Worm (Caenorhabditis elegans) whole organism, midembryonic: ENCODE measurements around the gene pqn-27.
A peak's percentile ranks its signal among the peaks of the same experiment; 100 is the strongest.

ENCODE experiments used
- T22C8.4 ChIP-seq: fragments of 200-800 bp; sonication (Bioruptor generic); IDR thresholded peaks from 2 replicates; pipeline ENCODE4 v1.3.6; 2022; ENCODE audit warnings: missing genetic modification characterization, missing compliant biosample characterization
- cog-1 ChIP-seq: sonication (generic microtip); optimal IDR thresholded peaks from 2 replicates; lab custom pipeline; 2016; ENCODE audit warnings: missing genetic modification characterization, missing compliant biosample characterization
- flt-1 ChIP-seq: fragments of 200-800 bp; sonication (Bioruptor generic); IDR thresholded peaks from 2 replicates; pipeline ENCODE4 v1.3.6; 2022; ENCODE audit warnings: missing genetic modification characterization, missing compliant biosample characterization
- klf-2 ChIP-seq: fragments of 200-800 bp; sonication (Bioruptor generic); conservative IDR thresholded peaks from 2 replicates; pipeline ENCODE4 v1.3.6; 2022; ENCODE audit warnings: missing genetic modification reagents, missing genetic modification characterization, missing compliant biosample characterization
- med-1 ChIP-seq: sonication (generic microtip); optimal IDR thresholded peaks from 2 replicates; lab custom pipeline; 2017; ENCODE audit warnings: missing genetic modification characterization, mild to moderate bottlenecking, missing compliant biosample characterization, antibody characterized with exemption, missing genetic modification reagents; ENCODE audit not compliant: insufficient read depth
- ref-1 ChIP-seq: fragments of 200-800 bp; sonication (Bioruptor generic); conservative IDR thresholded peaks from 2 replicates; pipeline ENCODE4 v1.3.6; 2022; ENCODE audit warnings: missing genetic modification reagents, missing genetic modification characterization, missing compliant biosample characterization
- tab-1 ChIP-seq: fragments of 200-800 bp; sonication (Bioruptor generic); IDR thresholded peaks from 2 replicates; pipeline ENCODE4 v1.3.6; 2022; ENCODE audit warnings: missing genetic modification characterization, missing compliant biosample characterization
- ztf-23 ChIP-seq: fragments of 200-800 bp; sonication (Bioruptor generic); IDR thresholded peaks from 2 replicates; pipeline ENCODE4 v1.3.6; 2022; ENCODE audit warnings: missing genetic modification reagents, missing genetic modification characterization, missing compliant biosample characterization
- ztf-29 ChIP-seq: fragments of 200-800 bp; sonication (Bioruptor generic); IDR thresholded peaks from 2 replicates; pipeline ENCODE4 v1.3.6; 2022; ENCODE audit warnings: missing genetic modification reagents, missing genetic modification characterization, missing compliant biosample characterization

Gene pqn-27

ce11 chrII:13447668-13448067, 12.8 kb downstream of the pqn-27 start:
- TF ChIP-seq ztf-29 (no peak), flt-1 (GFP tag; lab: Robert Waterston, UW) (0 out of 2 replicates have a peak, but pooled peaks have one; percentile 46), cog-1 (tag; lab: Kevin White, UChicago) (peak; percentile 76)

DNA sequence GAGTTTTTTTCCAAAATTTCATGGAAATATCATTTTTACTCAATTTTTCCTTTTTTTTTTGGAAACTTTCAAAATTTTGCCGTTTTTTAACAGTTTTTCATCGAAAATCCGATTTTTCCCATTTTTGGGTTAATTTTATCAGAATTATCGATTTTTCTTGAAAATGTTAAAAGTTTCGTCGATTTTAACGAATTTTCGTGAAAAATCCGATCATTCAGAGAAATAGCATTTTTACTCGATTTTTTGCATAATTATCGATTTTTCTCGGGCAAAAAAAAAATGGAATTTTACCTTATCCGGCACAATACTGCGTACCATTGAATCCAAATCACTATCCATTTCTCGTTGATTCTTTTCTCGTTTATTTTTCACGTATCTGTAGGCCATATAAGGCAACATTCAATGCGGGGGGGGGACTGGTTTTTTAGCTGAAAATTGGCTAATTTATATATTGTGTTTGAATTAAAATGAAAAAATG, 13.2 kb downstream of the pqn-27 start, which contains the start of gene tbc-14:
Gene tbc-14, minus strand, starts transcription at position 428 of the 478 bp plus-strand sequence.
- TF ChIP-seq med-1 (GFP tag; lab: Kevin White, UChicago), result no peak
- TF ChIP-seq T22C8.4 (GFP tag; lab: Robert Waterston, UW), result peak; percentile 75

- TF ChIP-seq ztf-23 (no peak), med-1 (GFP tag; lab: Kevin White, UChicago) (no peak), flt-1 (GFP tag; lab: Robert Waterston, UW) (no peak), tab-1 (GFP tag; lab: Robert Waterston, UW) (no peak), ztf-29 (no peak), cog-1 (tag; lab: Kevin White, UChicago) (no peak), T22C8.4 (GFP tag; lab: Robert Waterston, UW) (no peak), ref-1 (GFP tag; lab: Robert Waterston, UW) (no peak), klf-2 (GFP tag; lab: Robert Waterston, UW) (no peak)
Measured at ce11 chrII:13446597-13446996, 13.8 kb downstream of the pqn-27 start.

ce11 chrII:13444307-13444706, 16.1 kb downstream of the pqn-27 start:
- TF ChIP-seq ztf-29 (peak; percentile 54; the same call in 1 of the 2 replicates), flt-1 (GFP tag; lab: Robert Waterston, UW) (no peak)

DNA sequence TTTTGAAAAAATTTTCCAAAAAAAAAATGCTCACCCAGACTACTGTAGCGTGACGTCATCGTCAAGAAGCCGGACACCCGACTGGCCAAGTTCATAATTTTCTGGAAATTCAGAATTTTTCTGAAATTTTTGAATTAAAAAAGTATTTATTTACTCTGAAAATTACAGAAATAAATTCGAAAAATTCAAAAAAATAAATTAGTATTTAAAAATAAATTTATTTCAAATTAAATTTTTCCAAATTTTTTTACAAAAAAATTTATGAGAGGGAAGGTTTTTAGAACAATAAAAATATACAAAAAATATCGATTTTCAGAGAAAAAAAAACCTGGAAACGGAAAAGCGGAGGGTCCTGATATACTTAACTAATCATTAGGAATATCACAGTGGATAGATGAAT, 23.7 kb downstream of the pqn-27 start, which contains the start of gene Y48E1C.4:
Gene Y48E1C.4, minus strand, starts transcription at position 101 of the 400 bp plus-strand sequence.
- TF ChIP-seq cog-1 (tag; lab: Kevin White, UChicago) (no peak), flt-1 (GFP tag; lab: Robert Waterston, UW) (no peak), ref-1 (GFP tag; lab: Robert Waterston, UW) (no peak), T22C8.4 (GFP tag; lab: Robert Waterston, UW) (no peak), tab-1 (GFP tag; lab: Robert Waterston, UW) (no peak), ztf-23 (no peak), ztf-29 (no peak), klf-2 (GFP tag; lab: Robert Waterston, UW) (no peak), med-1 (GFP tag; lab: Kevin White, UChicago) (no peak)

DNA sequence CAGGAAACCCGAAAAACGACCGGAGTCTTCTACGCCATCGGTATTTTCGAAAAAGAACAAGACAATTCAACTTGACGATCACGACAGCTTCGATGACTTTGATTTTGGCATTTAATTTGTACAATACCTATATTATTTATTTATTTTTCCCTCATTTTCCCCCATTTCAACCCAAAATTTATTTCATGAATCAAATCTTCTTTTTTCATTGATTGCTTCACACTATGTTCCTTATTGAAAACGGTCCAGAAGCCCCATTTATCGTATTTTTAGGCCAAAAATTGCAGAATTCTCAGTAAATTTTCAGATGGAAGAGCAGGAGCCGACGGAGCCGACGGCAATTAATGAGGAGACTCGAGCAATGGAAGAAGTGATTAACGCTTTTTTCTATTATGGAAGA, 36.2 kb downstream of the pqn-27 start, which contains the start of gene Y48E1C.2:
Gene Y48E1C.2, plus strand, starts transcription at position 301 of the 400 bp plus-strand sequence.
- TF ChIP-seq klf-2 (GFP tag; lab: Robert Waterston, UW) (no peak), med-1 (GFP tag; lab: Kevin White, UChicago) (no peak), cog-1 (tag; lab: Kevin White, UChicago) (no peak), ztf-29 (no peak), tab-1 (GFP tag; lab: Robert Waterston, UW) (no peak), ref-1 (GFP tag; lab: Robert Waterston, UW) (no peak), ztf-23 (no peak), flt-1 (GFP tag; lab: Robert Waterston, UW) (no peak), T22C8.4 (GFP tag; lab: Robert Waterston, UW) (no peak)

DNA sequence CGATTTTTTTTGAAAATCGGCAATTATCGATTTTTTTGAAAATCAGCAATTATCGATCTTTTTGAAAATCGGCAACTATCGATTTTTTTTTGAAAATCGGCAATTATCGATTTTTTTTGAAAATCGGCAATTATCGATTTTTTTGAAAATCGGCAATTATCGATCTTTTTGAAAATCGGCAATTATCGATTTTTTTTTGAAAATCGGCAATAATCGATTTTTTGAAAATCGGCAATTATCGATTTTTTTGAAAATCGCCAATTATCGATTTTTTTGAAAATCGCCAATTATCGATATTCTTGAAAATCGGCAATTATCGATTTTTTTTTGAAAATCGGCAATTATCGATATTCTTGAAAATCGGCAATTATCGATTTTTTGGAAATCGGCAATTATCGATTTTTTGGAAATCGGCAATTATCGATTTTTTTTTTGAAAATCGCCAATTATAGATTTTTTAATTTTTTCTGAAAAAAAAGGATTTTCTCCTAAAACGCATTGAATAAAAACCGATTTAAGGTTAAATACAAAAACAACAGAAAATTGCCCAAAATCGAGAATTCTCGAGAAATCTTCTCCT, 42.9 kb downstream of the pqn-27 start:
- TF ChIP-seq tab-1 (GFP tag; lab: Robert Waterston, UW), result no peak
- TF ChIP-seq T22C8.4 (GFP tag; lab: Robert Waterston, UW), result peak; percentile 98

DNA sequence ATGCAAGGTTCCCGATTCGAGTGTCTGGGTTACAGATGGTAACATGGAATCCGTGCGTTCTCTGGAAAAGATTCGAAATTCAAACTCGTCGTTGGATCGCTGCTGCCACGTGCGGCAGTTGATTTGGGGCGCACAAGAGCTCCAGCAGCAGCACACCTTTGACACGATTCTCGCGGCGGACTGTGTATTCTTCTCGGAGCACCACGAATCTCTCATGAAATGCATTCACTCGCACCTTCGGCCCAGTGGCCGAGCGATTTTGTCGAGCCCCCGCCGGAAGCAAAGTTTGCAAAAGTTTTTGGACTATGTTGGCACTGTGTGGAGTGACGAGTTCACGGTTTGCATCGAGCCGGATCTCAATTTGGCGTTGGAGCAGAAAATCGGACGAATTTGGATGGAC, 43.9 kb downstream of the pqn-27 start:
- TF ChIP-seq T22C8.4 (GFP tag; lab: Robert Waterston, UW) (no peak), med-1 (GFP tag; lab: Kevin White, UChicago) (no peak), ref-1 (GFP tag; lab: Robert Waterston, UW) (no peak), flt-1 (GFP tag; lab: Robert Waterston, UW) (no peak), tab-1 (GFP tag; lab: Robert Waterston, UW) (no peak), ztf-29 (no peak), cog-1 (tag; lab: Kevin White, UChicago) (no peak), ztf-23 (no peak), klf-2 (GFP tag; lab: Robert Waterston, UW) (no peak)

DNA sequence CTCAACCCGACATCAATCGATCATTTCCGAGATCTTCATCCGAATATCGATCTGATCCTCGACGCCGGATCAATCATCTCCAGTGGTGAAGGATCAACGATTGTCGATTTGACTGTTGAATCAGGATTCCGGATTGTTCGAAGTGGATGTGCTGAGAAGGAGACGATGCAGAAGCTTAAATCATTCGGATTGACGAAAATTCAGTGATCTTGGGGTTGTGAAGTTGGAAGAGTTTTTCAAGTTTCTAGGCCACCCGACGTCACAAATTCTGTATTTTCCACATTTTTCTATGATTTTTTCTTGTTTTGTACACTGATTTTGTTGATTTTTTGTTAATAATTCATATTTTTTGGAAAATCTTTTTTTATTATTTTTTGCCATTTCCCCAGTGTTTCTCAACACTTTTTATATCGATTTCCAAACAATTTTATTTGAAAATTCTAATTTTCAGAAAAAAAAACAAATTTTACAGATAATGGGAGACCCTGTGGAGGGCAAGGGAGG, 45.8 kb downstream of the pqn-27 start, which contains the start of gene Y48E1C.1:
Gene Y48E1C.1, plus strand, starts transcription at position 454 of the 504 bp plus-strand sequence.
- TF ChIP-seq ztf-23 (no peak), ztf-29 (no peak), ref-1 (GFP tag; lab: Robert Waterston, UW) (no peak), klf-2 (GFP tag; lab: Robert Waterston, UW) (no peak), T22C8.4 (GFP tag; lab: Robert Waterston, UW) (no peak), cog-1 (tag; lab: Kevin White, UChicago) (no peak), med-1 (GFP tag; lab: Kevin White, UChicago) (no peak), tab-1 (GFP tag; lab: Robert Waterston, UW) (no peak), flt-1 (GFP tag; lab: Robert Waterston, UW) (no peak)

ce11 chrII:13414099-13414498, 46.3 kb downstream of the pqn-27 start:
- TF ChIP-seq tab-1 (GFP tag; lab: Robert Waterston, UW) (no peak), med-1 (GFP tag; lab: Kevin White, UChicago) (no peak), T22C8.4 (GFP tag; lab: Robert Waterston, UW) (peak; percentile 99)
